Fruit fly (Drosophila melanogaster) Kc167 (cell line): ENCODE measurements around the gene Dredd.

Source experiments
- Myc ChIP-seq: fragments of >200 bp; optimal IDR thresholded peaks from 2 replicates; lab custom pipeline; 2017; ENCODE audit warnings: missing external identifiers
- h ChIP-seq: fragments of >200 bp; optimal IDR thresholded peaks from 3 replicates; lab custom pipeline; 2018; ENCODE audit warnings: missing external identifiers

DNA sequence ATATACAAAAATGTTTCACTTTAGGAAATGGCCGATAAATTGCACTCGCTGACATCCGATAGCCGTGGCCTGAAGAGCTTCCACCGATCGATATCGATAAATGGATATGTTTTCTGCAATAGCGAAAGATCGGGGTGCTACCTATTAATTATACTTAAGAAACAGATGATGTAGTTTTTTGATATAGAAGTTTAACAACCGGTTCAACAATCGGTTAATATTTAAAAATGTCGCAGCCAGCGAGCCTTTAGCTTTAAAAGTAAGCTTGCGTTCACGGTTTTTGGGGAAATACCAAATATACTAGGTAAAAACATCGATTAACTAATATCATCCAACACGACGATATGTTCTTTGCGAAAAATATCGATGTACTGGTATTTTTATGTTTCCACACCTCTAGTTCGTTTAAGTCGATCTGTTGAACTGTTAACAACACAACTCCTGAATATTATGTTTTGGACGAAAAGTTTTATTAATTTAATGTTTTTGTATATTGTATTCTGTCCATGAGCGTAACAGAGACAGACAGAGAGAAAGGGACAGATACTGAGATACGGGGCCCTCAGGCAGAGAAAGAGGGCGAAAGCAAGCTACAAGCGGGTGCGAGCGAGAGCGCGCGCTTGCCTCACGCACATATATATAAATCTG, at the start of gene Dredd:
- TF ChIP-seq h: no peak
- TF ChIP-seq Myc (lab: Kevin White, UChicago): no peak
